Worm (Caenorhabditis elegans): ENCODE results near the gene R11H6.5.

Gene R11H6.5

ce11 chrV:14631588-14631987, 19.6 kb upstream of the R11H6.5 start, which contains the start of gene F43D2.3:
Gene F43D2.3, plus strand, starts transcription at chrV:14631888.
- no peak for TF ChIP-seq zip-2 (tag; optimal IDR thresholded peaks at IDR 0.05)
- TF ChIP-seq ces-1 (GFP tag; optimal IDR thresholded peaks at IDR 0.05) = no peak
- no peak for TF ChIP-seq ctbp-1 (GFP tag; IDR thresholded peaks at IDR 0.05)
- TF ChIP-seq ceh-62 (tag; optimal IDR thresholded peaks at IDR 0.05) = no peak
- TF ChIP-seq nhr-102 (tag; optimal IDR thresholded peaks at IDR 0.05) = no peak
- no peak for TF ChIP-seq snpc-4 (tag; optimal IDR thresholded peaks at IDR 0.05)
- no peak for TF ChIP-seq duxl-1 (tag; optimal IDR thresholded peaks at IDR 0.05; ENCODE audit: poor library complexity)
- no peak for TF ChIP-seq lin-29 (GFP tag; IDR thresholded peaks at IDR 0.05)
- TF ChIP-seq nhr-10 (tag; optimal IDR thresholded peaks at IDR 0.05) = no peak
- no peak for TF ChIP-seq hlh-11 (tag; optimal IDR thresholded peaks at IDR 0.05)
- TF ChIP-seq lin-38 (GFP tag; IDR thresholded peaks at IDR 0.05) = no peak
- no peak for TF ChIP-seq daf-12 (tag; optimal IDR thresholded peaks at IDR 0.05)
- TF ChIP-seq hmg-1.1 (GFP tag; IDR thresholded peaks at IDR 0.05) = no peak
- no peak for TF ChIP-seq lim-7 (GFP tag; IDR thresholded peaks at IDR 0.05)
- no peak for TF ChIP-seq tra-1 (GFP tag; IDR thresholded peaks at IDR 0.05)
- TF ChIP-seq ceh-82 (tag; optimal IDR thresholded peaks at IDR 0.05) = no peak
- TF ChIP-seq saeg-2 (GFP tag; IDR thresholded peaks at IDR 0.05) = no peak
- no peak for TF ChIP-seq T26A8.4 (GFP tag; IDR thresholded peaks at IDR 0.05)
- TF ChIP-seq nhr-25 (tag; optimal IDR thresholded peaks at IDR 0.05; ENCODE audit: borderline replicate concordance, insufficient read depth) = no peak

DNA sequence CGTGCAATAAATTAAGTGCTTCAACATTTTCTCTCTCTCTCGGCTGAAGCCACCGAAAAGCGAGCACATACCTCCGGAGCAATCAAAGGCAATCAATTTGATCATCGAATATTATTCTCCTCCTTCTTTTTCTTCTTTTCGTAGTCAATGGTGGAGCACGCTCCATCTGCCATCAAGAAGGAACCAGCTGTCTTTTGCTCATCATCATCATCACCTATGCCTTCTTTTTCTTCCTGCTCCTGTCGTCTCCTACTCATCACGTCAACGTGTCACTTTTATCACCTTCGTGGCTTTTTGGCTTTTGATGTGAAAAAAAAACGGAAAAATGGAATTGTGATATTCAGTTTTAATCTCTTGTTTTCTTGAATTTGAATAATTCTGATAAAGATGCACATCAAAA, 13.6 kb upstream of the R11H6.5 start:
- TF ChIP-seq unc-62 (GFP tag; optimal IDR thresholded peaks at IDR 0.05 in 1 of 2) (peak in 1 of 2 experiments; percentile 60), unc-62 (tag; optimal IDR thresholded peaks at IDR 0.05) (no peak), ceh-20 (GFP tag; IDR thresholded peaks at IDR 0.05) (peak; percentile 50; the same call in 1 of the 2 replicates), jun-1 (tag; optimal IDR thresholded peaks at IDR 0.05) (no peak)

DNA sequence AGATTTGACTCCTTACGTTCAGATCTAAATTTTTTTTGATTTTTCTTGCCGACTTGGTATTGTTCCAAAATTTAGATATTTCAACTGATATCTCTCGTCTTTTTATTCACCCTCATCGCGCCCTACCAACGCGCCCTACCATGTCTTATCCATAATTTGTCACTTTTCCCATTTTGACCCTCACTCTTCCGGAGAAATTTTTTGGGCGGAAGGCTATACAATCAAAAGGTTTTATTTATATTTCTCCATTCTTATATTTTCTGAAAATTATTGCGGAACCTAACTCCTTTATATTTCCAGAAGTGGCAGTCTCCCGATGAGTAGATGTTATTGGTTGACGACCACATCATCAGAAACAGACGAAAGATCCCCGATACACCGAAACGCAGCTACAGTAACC, 8.8 kb upstream of the R11H6.5 start, which contains the start of gene hot-1:
Gene hot-1, plus strand, starts transcription at position 301 of the 400 bp plus-strand sequence.
- TF ChIP-seq mdt-29 (GFP tag; IDR thresholded peaks at IDR 0.05) (no peak), ceh-32 (tag; optimal IDR thresholded peaks at IDR 0.05; ENCODE audit: poor library complexity) (no peak)

- TF ChIP-seq aha-1 (tag) (peak; percentile 3), unc-62 (GFP tag; optimal IDR thresholded peaks at IDR 0.05 in 1 of 2) (peak in 1 of 2 experiments; percentile 22), unc-62 (tag; optimal IDR thresholded peaks at IDR 0.05) (no peak), fkh-10 (GFP tag; optimal IDR thresholded peaks at IDR 0.05) (peak; percentile 82), ces-1 (GFP tag; optimal IDR thresholded peaks at IDR 0.05) (peak; percentile 54), zfp-3 (GFP tag; conservative IDR thresholded peaks at IDR 0.05) (no peak), egl-27 (tag; optimal IDR thresholded peaks at IDR 0.05) (no peak)
These were observed 8.3 kb upstream of the R11H6.5 start for ce11 chrV:14620311-14620710.

ce11 chrV:14617711-14618110, 5.7 kb upstream of the R11H6.5 start:
- no peak for TF ChIP-seq dve-1 (tag; optimal IDR thresholded peaks at IDR 0.05; ENCODE audit: insufficient read depth)
- peak; percentile 25 for TF ChIP-seq aha-1 (tag)
- no peak for TF ChIP-seq spr-3 (GFP tag; optimal IDR thresholded peaks at IDR 0.05)
- no peak for TF ChIP-seq lin-1 (GFP tag; IDR thresholded peaks at IDR 0.05)
- TF ChIP-seq Y105C5A.15 (GFP tag; IDR thresholded peaks at IDR 0.05) = no peak

DNA sequence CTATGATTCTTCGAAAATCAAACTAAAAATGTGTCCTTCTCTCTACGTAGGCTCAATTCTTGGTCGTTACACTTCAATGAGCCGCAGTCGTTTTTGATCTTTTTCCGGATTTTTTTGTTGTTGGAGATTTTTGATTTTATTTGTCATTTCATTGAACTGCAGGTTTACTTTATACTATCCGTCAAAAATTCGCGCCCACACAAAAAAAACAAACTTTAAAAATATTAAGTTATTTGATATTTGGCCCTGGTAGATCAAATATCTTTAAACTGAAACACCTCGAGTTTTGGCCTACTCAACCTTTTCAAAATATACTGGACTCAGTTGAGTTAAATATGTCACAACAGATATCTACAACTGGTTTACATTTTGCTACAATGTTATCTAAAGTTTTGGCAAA, 3.6 kb upstream of the R11H6.5 start:
- no peak for TF ChIP-seq dmd-9 (GFP tag; IDR thresholded peaks at IDR 0.05)
- TF ChIP-seq arid-1 (GFP tag; conservative IDR thresholded peaks at IDR 0.05) = no peak
- TF ChIP-seq daf-12 (tag; optimal IDR thresholded peaks at IDR 0.05) = no peak
- TF ChIP-seq F26F4.8 (GFP tag; conservative IDR thresholded peaks at IDR 0.05) = no peak
- TF ChIP-seq hlh-30 (tag; optimal IDR thresholded peaks at IDR 0.05; ENCODE audit: insufficient read depth) = no peak
- TF ChIP-seq nhr-25 (tag; optimal IDR thresholded peaks at IDR 0.05; ENCODE audit: borderline replicate concordance, insufficient read depth) = no peak
- no peak for TF ChIP-seq Y5F2A.4 (GFP tag; optimal IDR thresholded peaks at IDR 0.05)
- TF ChIP-seq pha-4 (GFP tag; IDR thresholded peaks at IDR 0.05) = no peak
- TF ChIP-seq pha-4 (tag; optimal IDR thresholded peaks at IDR 0.05) = no peak
- TF ChIP-seq zip-11 (GFP tag; IDR thresholded peaks at IDR 0.05) = no peak
- no peak for TF ChIP-seq aha-1 (tag)
- no peak for TF ChIP-seq F10B5.3 (tag; optimal IDR thresholded peaks at IDR 0.05)
- TF ChIP-seq lin-15B (tag; optimal IDR thresholded peaks at IDR 0.05) = no peak

All from whole organism, L4 larva.